Fruit fly (Drosophila melanogaster): ENCODE results near the gene baz.

baz gene

dm6 chrX:17129733-17130466, 29.9 kb upstream of the baz start (continued):
- TF ChIP-seq HLH3B (GFP tag; IDR thresholded peaks at IDR 0.05) (peak; percentile 82), Pdp1 (GFP tag; optimal IDR thresholded peaks at IDR 0.05) (peak in 1 of 2 experiments; percentile 45), her (GFP tag; optimal IDR thresholded peaks at IDR 0.05) (no peak), unpg (GFP tag; optimal IDR thresholded peaks at IDR 0.05) (peak; percentile 87), schlank (tag; optimal IDR thresholded peaks at IDR 0.05) (no peak), onecut (GFP tag; IDR thresholded peaks at IDR 0.05) (peak; percentile 35), gce (GFP tag; IDR thresholded peaks at IDR 0.05) (no peak; the same call in 2 of the 3 replicates), en (GFP tag; optimal IDR thresholded peaks at IDR 0.05) (no peak), peb (GFP tag; IDR thresholded peaks at IDR 0.05) (peak; percentile 22; the same call in 1 of the 2 replicates), da (GFP tag; optimal IDR thresholded peaks at IDR 0.05) (no peak), CG32767 (GFP tag; IDR thresholded peaks at IDR 0.05) (peak; percentile 82), slou (GFP tag; optimal IDR thresholded peaks at IDR 0.05) (peak; percentile 70), CG18619 (GFP tag; optimal IDR thresholded peaks at IDR 0.05) (peak; percentile 82), inv (GFP tag; IDR thresholded peaks at IDR 0.05; ENCODE audit: partially characterized antibody) (no peak), ash1 (GFP tag; optimal IDR thresholded peaks at IDR 0.05) (no peak), NfI (GFP tag; optimal IDR thresholded peaks at IDR 0.05) (peak; percentile 83), hth (optimal IDR thresholded peaks at IDR 0.05) (no peak), CG14710 (tag; optimal IDR thresholded peaks at IDR 0.05) (peak; percentile 70), gcm2 (GFP tag; optimal IDR thresholded peaks at IDR 0.05) (no peak), CG14667 (GFP tag; IDR thresholded peaks at IDR 0.05) (peak; percentile 63; the same call in 1 of the 2 replicates), ham (GFP tag; IDR thresholded peaks at IDR 0.05) (no peak), CG4328 (GFP tag; optimal IDR thresholded peaks at IDR 0.05) (peak; percentile 75), CG11085 (GFP tag; IDR thresholded peaks at IDR 0.05) (no peak), gsb-n (tag; optimal IDR thresholded peaks at IDR 0.05) (peak; percentile 86), Hr39 (optimal IDR thresholded peaks at IDR 0.05) (no peak), CG4404 (GFP tag; IDR thresholded peaks at IDR 0.05) (peak; percentile 48; the same call in 1 of the 2 replicates), CG10147 (GFP tag; optimal IDR thresholded peaks at IDR 0.05) (peak; percentile 79), z (GFP tag; IDR thresholded peaks at IDR 0.05) (no peak), Drgx (GFP tag; IDR thresholded peaks at IDR 0.05) (peak; percentile 57; the same call in 1 of the 2 replicates), CG1792 (GFP tag; optimal IDR thresholded peaks at IDR 0.05) (no peak), Asciz (GFP tag; optimal IDR thresholded peaks at IDR 0.05) (peak; percentile 81), Hmr (GFP tag; optimal IDR thresholded peaks at IDR 0.05) (peak; percentile 87), D (optimal IDR thresholded peaks at IDR 0.05) (no peak), D (GFP tag; optimal IDR thresholded peaks at IDR 0.05) (peak; percentile 65), Med (GFP tag) (peak; percentile 90), Dek (tag; optimal IDR thresholded peaks at IDR 0.05) (peak; percentile 79), ro (GFP tag; IDR thresholded peaks at IDR 0.05) (no peak), so (GFP tag; IDR thresholded peaks at IDR 0.05) (peak; percentile 86), tin (GFP tag; optimal IDR thresholded peaks at IDR 0.05) (peak; percentile 33), lmd (GFP tag; IDR thresholded peaks at IDR 0.05) (peak; percentile 74), Bdp1 (GFP tag; optimal IDR thresholded peaks at IDR 0.05) (no peak), tgo (GFP tag; IDR thresholded peaks at IDR 0.05) (peak; percentile 77), Jarid2 (GFP tag; optimal IDR thresholded peaks at IDR 0.05) (no peak), luna (GFP tag; optimal IDR thresholded peaks at IDR 0.05) (no peak), Deaf1 (tag; optimal IDR thresholded peaks at IDR 0.05) (peak; percentile 71), CG17912 (GFP tag; optimal IDR thresholded peaks at IDR 0.05) (no peak), Mrtf (GFP tag; IDR thresholded peaks at IDR 0.05) (peak; percentile 53; the same call in 1 of the 3 replicates), Sry-β (GFP tag; optimal IDR thresholded peaks at IDR 0.05) (no peak), ATbp (GFP tag; optimal IDR thresholded peaks at IDR 0.05) (peak; percentile 84), Hey (tag; optimal IDR thresholded peaks at IDR 0.05) (no peak), CG13624 (GFP tag; optimal IDR thresholded peaks at IDR 0.05) (no peak)

Measured in whole organism, embryonic.